Worm (Caenorhabditis elegans): ENCODE data around the gene C28C12.1.

- TF ChIP-seq ama-1 (optimal IDR thresholded peaks at IDR 0.05) (no peak), sea-1 (GFP tag; conservative IDR thresholded peaks at IDR 0.05) (no peak), F13C5.2 (tag; optimal IDR thresholded peaks at IDR 0.05) (no peak), ets-7 (tag; optimal IDR thresholded peaks at IDR 0.05) (no peak), hnd-1 (tag; optimal IDR thresholded peaks at IDR 0.05) (no peak)
Measured at ce11 chrIV:8534189-8534588, 32.7 kb downstream of the C28C12.1 start.
